Worm (Caenorhabditis elegans): ENCODE results near the gene cal-1.

cal-1 gene

ce11 chrV:12486934-12487333 lies 30.1 kb downstream of the cal-1 start, which contains the start of gene inx-11:
Gene inx-11 (plus strand): TSS chrV:12487234.
- TF ChIP-seq elt-2 (tag; optimal IDR thresholded peaks at IDR 0.05) = no peak
- peak; percentile 75 for TF ChIP-seq pha-4 (tag; optimal IDR thresholded peaks at IDR 0.05)

- TF ChIP-seq fkh-10 (GFP tag; optimal IDR thresholded peaks at IDR 0.05) (no peak), nhr-11 (tag; optimal IDR thresholded peaks at IDR 0.05) (no peak), ceh-16 (tag; optimal IDR thresholded peaks at IDR 0.05) (no peak), sea-2 (GFP tag; optimal IDR thresholded peaks at IDR 0.05) (no peak), nhr-43 (tag; optimal IDR thresholded peaks at IDR 0.05; ENCODE audit: poor library complexity, severe bottlenecking) (no peak), nhr-67 (tag; optimal IDR thresholded peaks at IDR 0.05) (no peak), tbx-2 (tag; optimal IDR thresholded peaks at IDR 0.05) (no peak), ama-1 (optimal IDR thresholded peaks at IDR 0.05) (no peak), skn-1 (tag; optimal IDR thresholded peaks at IDR 0.05) (no peak), ztf-4 (tag; optimal IDR thresholded peaks at IDR 0.05) (no peak), eor-1 (tag; optimal IDR thresholded peaks at IDR 0.05) (no peak), pqm-1 (tag; optimal IDR thresholded peaks at IDR 0.05) (no peak), ceh-28 (tag; optimal IDR thresholded peaks at IDR 0.05) (no peak)
These were observed 32.5 kb downstream of the cal-1 start, which contains the start of gene srt-39 for ce11 chrV:12484585-12484984. Gene srt-39 (plus strand): TSS chrV:12484885.

- no peak for TF ChIP-seq nhr-23 (tag; optimal IDR thresholded peaks at IDR 0.05)
- TF ChIP-seq egl-5 (tag; optimal IDR thresholded peaks at IDR 0.05) = peak; percentile 18
- peak; percentile 23 for TF ChIP-seq nfya-1 (tag; optimal IDR thresholded peaks at IDR 0.05; ENCODE audit: insufficient read depth)
These were observed 38.1 kb downstream of the cal-1 start for ce11 chrV:12478990-12479389.

- TF ChIP-seq lin-15B (tag; optimal IDR thresholded peaks at IDR 0.05) (no peak), egl-5 (tag; optimal IDR thresholded peaks at IDR 0.05) (no peak), sea-2 (GFP tag; optimal IDR thresholded peaks at IDR 0.05) (no peak), eor-1 (tag; optimal IDR thresholded peaks at IDR 0.05) (no peak), elt-1 (tag; optimal IDR thresholded peaks at IDR 0.05) (no peak), ceh-82 (tag; optimal IDR thresholded peaks at IDR 0.05) (no peak), egl-27 (tag; optimal IDR thresholded peaks at IDR 0.05) (no peak), pqm-1 (tag; optimal IDR thresholded peaks at IDR 0.05) (no peak), mml-1 (tag; optimal IDR thresholded peaks at IDR 0.05) (no peak), ztf-11 (tag; optimal IDR thresholded peaks at IDR 0.05) (no peak), lsy-12 (tag; optimal IDR thresholded peaks at IDR 0.05) (no peak), hmg-11 (tag; optimal IDR thresholded peaks at IDR 0.05) (no peak), nhr-12 (tag; optimal IDR thresholded peaks at IDR 0.05) (no peak), nhr-76 (tag; optimal IDR thresholded peaks at IDR 0.05) (no peak), lin-39 (tag; optimal IDR thresholded peaks at IDR 0.05) (no peak), mdl-1 (tag; optimal IDR thresholded peaks at IDR 0.05) (no peak), zag-1 (tag; optimal IDR thresholded peaks at IDR 0.05) (no peak)
These were observed 38.9 kb downstream of the cal-1 start, which contains the start of gene atn-1 for ce11 chrV:12478111-12478510. Gene atn-1 (plus strand): TSS chrV:12478411.

- no peak for TF ChIP-seq nhr-76 (tag; optimal IDR thresholded peaks at IDR 0.05)
- no peak for TF ChIP-seq egl-5 (tag; optimal IDR thresholded peaks at IDR 0.05)
- TF ChIP-seq nhr-67 (tag; optimal IDR thresholded peaks at IDR 0.05) = no peak
- TF ChIP-seq egl-27 (tag; optimal IDR thresholded peaks at IDR 0.05) = no peak
- peak; percentile 6 for TF ChIP-seq lin-39 (tag; optimal IDR thresholded peaks at IDR 0.05)
- no peak for TF ChIP-seq pha-4 (tag; optimal IDR thresholded peaks at IDR 0.05)
These were observed 39.9 kb downstream of the cal-1 start for ce11 chrV:12477139-12477538.

ce11 chrV:12475360-12475759 lies 41.7 kb downstream of the cal-1 start:
- TF ChIP-seq mdl-1 (tag; optimal IDR thresholded peaks at IDR 0.05) (no peak), daf-12 (tag; optimal IDR thresholded peaks at IDR 0.05) (no peak), ztf-4 (tag; optimal IDR thresholded peaks at IDR 0.05) (no peak), elt-3 (tag; optimal IDR thresholded peaks at IDR 0.05) (no peak), jun-1 (tag; optimal IDR thresholded peaks at IDR 0.05) (peak; percentile 59), nhr-67 (tag; optimal IDR thresholded peaks at IDR 0.05) (no peak), elt-2 (tag; optimal IDR thresholded peaks at IDR 0.05) (peak; percentile 91), nhr-237 (tag; optimal IDR thresholded peaks at IDR 0.05) (no peak), lsy-12 (tag; optimal IDR thresholded peaks at IDR 0.05) (no peak), pqm-1 (tag; optimal IDR thresholded peaks at IDR 0.05) (peak; percentile 59), pha-4 (tag; optimal IDR thresholded peaks at IDR 0.05) (peak; percentile 69)

All from whole organism, L3 larva.